Worm (Caenorhabditis elegans): ENCODE measurements around the gene chts-1.

DNA sequence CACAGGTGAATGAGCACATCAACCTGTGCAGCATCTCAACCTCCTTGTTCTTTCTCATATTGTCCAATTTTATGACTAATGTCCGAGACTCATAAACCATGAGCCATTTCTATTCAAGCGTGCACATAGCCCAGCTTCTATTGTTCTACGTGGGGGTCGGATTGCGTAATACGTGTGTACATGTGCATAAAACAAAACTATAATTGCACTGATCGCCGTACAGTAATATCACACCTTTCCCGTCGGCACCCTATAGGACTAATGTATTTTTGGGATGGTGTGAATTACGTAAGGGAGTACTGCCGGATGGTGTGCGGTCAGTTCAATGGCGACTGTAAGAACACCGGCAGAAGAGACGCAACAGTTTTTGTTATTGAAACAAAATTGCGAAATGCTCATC is 49.6 kb downstream of the chts-1 start:
- no peak for TF ChIP-seq lin-15B (tag; optimal IDR thresholded peaks at IDR 0.05)
- TF ChIP-seq daf-12 (tag; optimal IDR thresholded peaks at IDR 0.05): no peak
- no peak for TF ChIP-seq egl-27 (tag; optimal IDR thresholded peaks at IDR 0.05)
- TF ChIP-seq nhr-25 (tag; optimal IDR thresholded peaks at IDR 0.05): no peak

Measured in whole organism, L3 larva.